Worm (Caenorhabditis elegans) whole organism, L4/young adult: ENCODE results near the gene lin-36.

Experiments
- dao-5 ChIP-seq: sonication (generic microtip); optimal IDR thresholded peaks from 2 replicates; lab custom pipeline; 2016; ENCODE audit warnings: missing genotype, missing genetic modification characterization, moderate library complexity, missing compliant biosample characterization
- him-1 ChIP-seq: sonication (generic microtip); optimal IDR thresholded peaks from 2 replicates; lab custom pipeline; 2016; ENCODE audit warnings: missing genotype, missing genetic modification reagents, missing genetic modification characterization, missing compliant biosample characterization

DNA sequence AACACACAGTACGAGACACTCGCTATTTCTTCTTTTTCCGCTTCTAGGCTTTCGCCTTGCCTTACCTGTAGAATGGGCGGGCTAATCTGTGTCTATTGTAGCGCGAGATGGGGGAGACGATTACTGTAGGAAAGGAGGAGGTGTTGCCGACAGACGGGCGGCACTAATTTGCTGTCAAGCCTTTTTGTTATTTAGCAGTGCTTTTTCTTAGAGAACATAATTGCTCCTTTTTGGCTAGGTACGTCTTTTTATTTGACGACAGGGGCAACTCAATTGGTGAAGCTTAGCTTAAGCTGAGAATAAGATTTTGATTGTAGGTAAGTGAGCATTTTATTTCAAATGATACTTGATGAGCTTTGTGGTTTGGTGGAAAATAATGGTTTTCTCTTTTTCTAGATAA, 43.0 kb upstream of the lin-36 start:
- TF ChIP-seq dao-5 (tag; lab: Kevin White, UChicago), result no peak
- no peak for TF ChIP-seq him-1 (tag; lab: Kevin White, UChicago)
